Worm (Caenorhabditis elegans) whole organism, young adult: Measurements from ENCODE around the gene ctf-18.

Experiments used
- B0019.2 ChIP-seq: fragments of 200-800 bp; sonication (Bioruptor generic); conservative IDR thresholded peaks from 2 replicates; pipeline ENCODE4 v1.3.6; 2022; ENCODE audit warnings: missing genetic modification reagents, missing genetic modification characterization, missing compliant biosample characterization
- B0336.3 ChIP-seq: fragments of 200-800 bp; sonication (Bioruptor generic); IDR thresholded peaks from 2 replicates; pipeline ENCODE4 v1.3.6; 2022; ENCODE audit warnings: missing genetic modification characterization, missing compliant biosample characterization
- D2030.7 ChIP-seq: fragments of 200-800 bp; sonication (Bioruptor generic); IDR thresholded peaks from 2 replicates; pipeline ENCODE4 v1.3.6; 2022; ENCODE audit warnings: missing genetic modification reagents, missing genetic modification characterization, missing compliant biosample characterization
- F23B12.7 ChIP-seq: sonication (generic microtip); optimal IDR thresholded peaks from 2 replicates; lab custom pipeline; 2017; ENCODE audit warnings: missing genetic modification characterization, mild to moderate bottlenecking, missing compliant biosample characterization, antibody characterized with exemption, moderate library complexity; ENCODE audit not compliant: insufficient read depth
- F49E8.2 ChIP-seq: sonication (generic microtip); optimal IDR thresholded peaks from 3 replicates; lab custom pipeline; 2017; ENCODE audit warnings: missing genetic modification characterization, mild to moderate bottlenecking, missing compliant biosample characterization, antibody characterized with exemption, moderate library complexity; ENCODE audit not compliant: insufficient read depth
- F57C9.4 ChIP-seq: sonication (generic microtip); optimal IDR thresholded peaks from 2 replicates; lab custom pipeline; 2017; ENCODE audit warnings: mild to moderate bottlenecking, missing genetic modification characterization, missing compliant biosample characterization
- T07F8.4 ChIP-seq: sonication (generic microtip); optimal IDR thresholded peaks from 2 replicates; lab custom pipeline; 2016; ENCODE audit warnings: mild to moderate bottlenecking, missing genetic modification characterization, moderate library complexity, missing compliant biosample characterization
- Y53F4B.3 ChIP-seq: fragments of 200-800 bp; sonication (Bioruptor generic); IDR thresholded peaks from 2 replicates; pipeline ENCODE4 v1.3.6; 2022; ENCODE audit warnings: missing genetic modification reagents, missing genetic modification characterization, missing compliant biosample characterization
- Y79H2A.3 ChIP-seq: fragments of 200-800 bp; sonication (Bioruptor generic); conservative IDR thresholded peaks from 2 replicates; pipeline ENCODE4 v1.3.6; 2022; ENCODE audit warnings: missing genetic modification reagents, missing genetic modification characterization, missing compliant biosample characterization
- ZK185.1 ChIP-seq: sonication (generic microtip); optimal IDR thresholded peaks from 2 replicates; lab custom pipeline; 2016; ENCODE audit warnings: mild to moderate bottlenecking, missing genetic modification characterization, missing compliant biosample characterization; ENCODE audit not compliant: poor library complexity, severe bottlenecking
- akir-1 ChIP-seq: fragments of 200-800 bp; sonication (Bioruptor generic); optimal IDR thresholded peaks from 2 replicates; lab custom pipeline; 2018; ENCODE audit warnings: mild to moderate bottlenecking, missing genetic modification characterization, moderate library complexity, missing compliant biosample characterization
- athp-1 ChIP-seq: sonication (generic microtip); optimal IDR thresholded peaks from 2 replicates; lab custom pipeline; 2017; ENCODE audit warnings: mild to moderate bottlenecking, missing genetic modification characterization, missing compliant biosample characterization
- attf-3 ChIP-seq: fragments of 200-800 bp; sonication (Bioruptor generic); conservative IDR thresholded peaks from 2 replicates; pipeline ENCODE4 v1.3.6; 2022; ENCODE audit warnings: missing genetic modification reagents, missing genetic modification characterization, missing compliant biosample characterization
- bed-1 ChIP-seq: fragments of 200-800 bp; sonication (Bioruptor generic); IDR thresholded peaks from 2 replicates; pipeline ENCODE4 v1.3.6; 2022; ENCODE audit warnings: missing genetic modification reagents, missing genetic modification characterization, missing compliant biosample characterization
- ccch-3 ChIP-seq: fragments of 200-800 bp; sonication (Bioruptor generic); optimal IDR thresholded peaks from 2 replicates; lab custom pipeline; 2018; ENCODE audit warnings: mild to moderate bottlenecking, missing genetic modification characterization, missing compliant biosample characterization
- cebp-1 ChIP-seq, 2 experiments: fragments of 200-800 bp in 1 of 2; sonication (Bioruptor generic) in 1 of 2; sonication (generic microtip) in 1 of 2; IDR thresholded peaks in 1 of 2; optimal IDR thresholded peaks in 1 of 2; 2 replicates each; pipeline versions ENCODE4 v1.3.6 to Lab custom; 2017 to 2022; ENCODE audit warnings: missing compliant biosample characterization in 2 of 2, missing genetic modification characterization in 2 of 2, mild to moderate bottlenecking in 1 of 2, missing genetic modification reagents in 1 of 2, moderate library complexity in 1 of 2
- cebp-2 ChIP-seq: fragments of 200-800 bp; sonication (Bioruptor generic); IDR thresholded peaks from 2 replicates; pipeline ENCODE4 v1.3.6; 2022; ENCODE audit warnings: missing genetic modification characterization, missing compliant biosample characterization
- ceh-100 ChIP-seq: fragments of 200-800 bp; sonication (Bioruptor generic); IDR thresholded peaks from 2 replicates; pipeline ENCODE4 v1.3.6; 2022; ENCODE audit warnings: missing genetic modification reagents, missing genetic modification characterization, missing compliant biosample characterization
- chd-7 ChIP-seq: sonication (generic microtip); optimal IDR thresholded peaks from 2 replicates; lab custom pipeline; 2016; ENCODE audit warnings: mild to moderate bottlenecking, missing genetic modification characterization, moderate library complexity, missing compliant biosample characterization
- dox-1 ChIP-seq: fragments of 200-800 bp; sonication (Bioruptor generic); IDR thresholded peaks from 2 replicates; pipeline ENCODE4 v1.3.6; 2022; ENCODE audit warnings: missing genetic modification reagents, missing genetic modification characterization, missing compliant biosample characterization
- efl-1 ChIP-seq: fragments of 150-350 bp; optimal IDR thresholded peaks from 2 replicates; lab custom pipeline; 2014; ENCODE audit warnings: missing biosample characterization, missing genetic modification reagents, missing genetic modification characterization
- egrh-3 ChIP-seq: fragments of 200-800 bp; sonication (Bioruptor generic); IDR thresholded peaks from 2 replicates; pipeline ENCODE4 v1.3.6; 2022; ENCODE audit warnings: missing genetic modification reagents, missing genetic modification characterization, missing compliant biosample characterization
- ekl-4 ChIP-seq: fragments of 200-800 bp; sonication (Bioruptor generic); IDR thresholded peaks from 2 replicates; pipeline ENCODE4 v1.3.6; 2022; ENCODE audit warnings: missing genetic modification reagents, missing genetic modification characterization, missing compliant biosample characterization
- ets-4 ChIP-seq: fragments of 200-800 bp; sonication (Bioruptor generic); optimal IDR thresholded peaks from 2 replicates; lab custom pipeline; 2018; ENCODE audit warnings: mild to moderate bottlenecking, missing genetic modification characterization, missing compliant biosample characterization
- fkh-3 ChIP-seq: sonication (generic microtip); optimal IDR thresholded peaks from 2 replicates; lab custom pipeline; 2016; ENCODE audit warnings: mild to moderate bottlenecking, missing genetic modification characterization, missing compliant biosample characterization
- him-1 ChIP-seq: sonication (generic microtip); optimal IDR thresholded peaks from 2 replicates; lab custom pipeline; 2016; ENCODE audit warnings: missing genotype, missing genetic modification reagents, missing genetic modification characterization, missing compliant biosample characterization
- hmg-1.2 ChIP-seq: fragments of 200-800 bp; sonication (Bioruptor generic); IDR thresholded peaks from 2 replicates; pipeline ENCODE4 v1.3.6; 2022; ENCODE audit warnings: missing genetic modification reagents, missing genetic modification characterization, missing compliant biosample characterization
- hrde-1 ChIP-seq: sonication (generic microtip); optimal IDR thresholded peaks from 2 replicates; lab custom pipeline; 2016; ENCODE audit warnings: missing genetic modification characterization, mild to moderate bottlenecking, missing compliant biosample characterization, moderate library complexity, missing genotype, missing genetic modification reagents, borderline replicate concordance
- hsf-1 ChIP-seq: fragments of 200-800 bp; sonication (Bioruptor generic); IDR thresholded peaks from 2 replicates; pipeline ENCODE4 v1.3.6; 2022; ENCODE audit warnings: missing genetic modification reagents, missing genetic modification characterization, missing compliant biosample characterization
- let-607 ChIP-seq, 2 experiments: fragments of 200-800 bp in 1 of 2; sonication (Bioruptor generic) in 1 of 2; sonication (generic microtip) in 1 of 2; optimal IDR thresholded peaks; 2 replicates each; lab custom pipeline; 2016 to 2018; ENCODE audit warnings: mild to moderate bottlenecking in 2 of 2, missing compliant biosample characterization in 2 of 2, missing genetic modification characterization in 2 of 2, moderate library complexity in 2 of 2, missing genotype in 1 of 2
- lin-35 ChIP-seq, 3 experiments: fragments of 150-350 bp in 2 of 3; sonication (generic microtip) in 1 of 3; optimal IDR thresholded peaks; 2 replicates each; lab custom pipeline; 2014 to 2018; ENCODE audit warnings: missing biosample characterization in 3 of 3, missing genetic modification characterization in 3 of 3, missing genetic modification reagents in 3 of 3
- lsl-1 ChIP-seq: fragments of 200-800 bp; sonication (Bioruptor generic); optimal IDR thresholded peaks from 2 replicates; lab custom pipeline; 2018; ENCODE audit warnings: mild to moderate bottlenecking, missing genetic modification characterization, moderate library complexity, missing compliant biosample characterization
- madf-6 ChIP-seq: fragments of 200-800 bp; sonication (Bioruptor generic); IDR thresholded peaks from 2 replicates; pipeline ENCODE4 v1.3.6; 2022; ENCODE audit warnings: missing genetic modification reagents, missing genetic modification characterization, missing compliant biosample characterization
- nfya-1 ChIP-seq: sonication (generic microtip); optimal IDR thresholded peaks from 2 replicates; lab custom pipeline; 2017; ENCODE audit warnings: antibody characterized with exemption, missing compliant biosample characterization, missing genetic modification characterization, borderline replicate concordance; ENCODE audit not compliant: insufficient read depth
- nhr-80 ChIP-seq: sonication (generic microtip); optimal IDR thresholded peaks from 2 replicates; lab custom pipeline; 2016; ENCODE audit warnings: missing genetic modification characterization, missing compliant biosample characterization
- pha-4 ChIP-seq: fragments of 150-350 bp; sonication (generic microtip); optimal IDR thresholded peaks from 2 replicates; lab custom pipeline; 2014; ENCODE audit warnings: missing biosample characterization, missing genetic modification reagents, missing genetic modification characterization
- rec-8 ChIP-seq, 2 experiments: sonication (generic microtip); optimal IDR thresholded peaks; 2 replicates each; lab custom pipeline; 2016; ENCODE audit warnings: mild to moderate bottlenecking in 2 of 2, missing genetic modification characterization in 2 of 2, missing genetic modification reagents in 2 of 2, missing genotype in 2 of 2, missing biosample characterization in 1 of 2, missing compliant biosample characterization in 1 of 2, moderate library complexity in 1 of 2
- sea-2 ChIP-seq: fragments of 200-800 bp; sonication (Bioruptor generic); IDR thresholded peaks from 2 replicates; pipeline ENCODE4 v1.3.6; 2022; ENCODE audit warnings: missing genetic modification characterization, missing compliant biosample characterization
- snpc-3.4 ChIP-seq: sonication (generic microtip); optimal IDR thresholded peaks from 2 replicates; lab custom pipeline; 2017; ENCODE audit warnings: missing genetic modification characterization, mild to moderate bottlenecking, missing compliant biosample characterization, antibody characterized with exemption, moderate library complexity, missing genotype, missing genetic modification reagents
- somi-1 ChIP-seq: fragments of 200-800 bp; sonication (Bioruptor generic); optimal IDR thresholded peaks from 2 replicates; lab custom pipeline; 2018; ENCODE audit warnings: mild to moderate bottlenecking, missing genetic modification characterization, missing compliant biosample characterization
- tbx-9 ChIP-seq: sonication (generic microtip); optimal IDR thresholded peaks from 2 replicates; lab custom pipeline; 2016; ENCODE audit warnings: borderline replicate concordance, missing genetic modification characterization, inconsistent platforms, missing compliant biosample characterization
- unc-130 ChIP-seq: sonication (generic microtip); optimal IDR thresholded peaks from 2 replicates; lab custom pipeline; 2016; ENCODE audit warnings: missing genetic modification reagents, missing genetic modification characterization, missing compliant biosample characterization
- xnd-1 ChIP-seq: sonication (generic microtip); optimal IDR thresholded peaks from 2 replicates; lab custom pipeline; 2016; ENCODE audit warnings: missing genotype, missing genetic modification reagents, missing genetic modification characterization, missing compliant biosample characterization
- ztf-18 ChIP-seq: sonication (generic microtip); optimal IDR thresholded peaks from 2 replicates; lab custom pipeline; 2016; ENCODE audit warnings: missing genotype, mild to moderate bottlenecking, missing genetic modification characterization, missing compliant biosample characterization
- ztf-26 ChIP-seq: sonication (generic microtip); optimal IDR thresholded peaks from 2 replicates; lab custom pipeline; 2017; ENCODE audit warnings: missing genetic modification characterization, missing compliant biosample characterization

ctf-18 gene

DNA sequence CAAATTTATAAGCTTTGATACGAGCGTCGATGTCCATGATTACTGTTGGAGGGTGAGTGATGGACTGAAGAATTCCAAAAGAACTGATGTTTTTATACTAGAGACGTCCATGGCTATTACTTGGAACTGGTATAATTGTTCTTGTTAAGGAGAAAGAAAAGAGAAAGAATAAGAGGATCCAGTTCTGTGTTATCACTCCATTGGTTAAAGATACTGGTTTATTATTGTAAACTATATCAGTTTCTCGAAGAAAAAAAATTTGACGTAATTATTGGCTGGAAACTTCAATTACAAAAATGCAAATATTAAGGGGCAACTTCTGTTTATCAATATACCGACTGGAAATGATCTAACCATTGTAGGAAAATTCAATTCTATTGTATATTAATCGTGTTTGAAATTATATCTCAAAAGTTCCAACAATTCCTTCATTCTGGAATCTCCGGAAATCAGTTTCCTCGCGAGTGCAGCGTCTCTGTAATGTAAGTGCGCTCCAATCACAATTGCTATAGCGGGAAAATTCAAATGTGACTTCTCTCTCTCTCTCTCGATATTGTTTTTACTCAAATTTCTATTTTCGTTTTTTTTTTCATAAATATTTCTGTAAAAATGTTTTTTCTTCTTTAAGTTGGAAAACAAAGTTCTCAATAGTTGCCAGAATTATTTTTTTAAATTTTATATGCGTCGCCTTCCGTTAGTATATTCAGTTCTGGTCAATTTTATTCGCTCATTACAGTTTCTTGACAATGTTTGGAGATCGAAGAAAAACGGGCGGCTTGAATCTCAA lies 40.9 kb downstream of the ctf-18 start, which contains the start of the genes col-2 and ndc-80 (continued):
- TF ChIP-seq B0019.2 (GFP tag; lab: Robert Waterston, UW) = no peak
- no peak for TF ChIP-seq ccch-3 (GFP tag; lab: Kevin White, UChicago)
- TF ChIP-seq tbx-9 (tag; lab: Kevin White, UChicago) = no peak
- no peak for TF ChIP-seq xnd-1 (tag; lab: Kevin White, UChicago)
- TF ChIP-seq unc-130 (GFP tag; lab: Kevin White, UChicago) = peak; percentile 17
- no peak for TF ChIP-seq somi-1 (GFP tag; lab: Kevin White, UChicago)
- TF ChIP-seq egrh-3 = no peak
- peak; percentile 91 for TF ChIP-seq F23B12.7 (tag; lab: Kevin White, UChicago)
- TF ChIP-seq D2030.7 = peak; percentile 48; the same call in 1 of the 2 replicates
- TF ChIP-seq let-607 (tag; optimal IDR thresholded peaks at IDR 0.05; lab: Kevin White, UChicago) = no peak
- peak; percentile 95 for TF ChIP-seq ceh-100 (GFP tag; lab: Robert Waterston, UW)
- TF ChIP-seq sea-2 (GFP tag; lab: Robert Waterston, UW) = no peak
- peak; percentile 38; the same call in 1 of the 2 replicates for TF ChIP-seq hmg-1.2 (GFP tag; lab: Robert Waterston, UW)
- no peak for TF ChIP-seq Y53F4B.3 (GFP tag; lab: Robert Waterston, UW)
- peak; percentile 40; the same call in 1 of the 2 replicates for TF ChIP-seq madf-6
- no peak for TF ChIP-seq cebp-1 (GFP tag; IDR thresholded peaks at IDR 0.05; lab: Robert Waterston, UW)
- TF ChIP-seq cebp-1 (tag; optimal IDR thresholded peaks at IDR 0.05; lab: Kevin White, UChicago) = no peak
- no peak for TF ChIP-seq T07F8.4 (tag; lab: Kevin White, UChicago)
- no peak for TF ChIP-seq bed-1 (GFP tag; lab: Robert Waterston, UW)
- TF ChIP-seq rec-8 (tag; optimal IDR thresholded peaks at IDR 0.05; lab: Kevin White, UChicago) = no peak
- peak; percentile 12 for TF ChIP-seq pha-4 (tag; lab: Kevin White, UChicago)
- no peak for TF ChIP-seq ekl-4
- no peak for TF ChIP-seq Y79H2A.3 (GFP tag; lab: Robert Waterston, UW)
- no peak for TF ChIP-seq nfya-1 (tag; lab: Kevin White, UChicago)
- no peak for TF ChIP-seq athp-1 (tag; lab: Kevin White, UChicago)
- TF ChIP-seq B0336.3 = no peak
- peak; percentile 56 for TF ChIP-seq dox-1 (GFP tag; lab: Robert Waterston, UW)
- TF ChIP-seq ztf-26 (tag; lab: Kevin White, UChicago) = no peak
- no peak for TF ChIP-seq ets-4 (GFP tag; lab: Kevin White, UChicago)
- no peak for TF ChIP-seq ztf-18
- TF ChIP-seq akir-1 (GFP tag; lab: Kevin White, UChicago) = no peak
- TF ChIP-seq fkh-3 (tag; lab: Kevin White, UChicago) = no peak
- TF ChIP-seq ZK185.1 (tag; lab: Kevin White, UChicago) = no peak
- TF ChIP-seq lsl-1 (GFP tag; lab: Kevin White, UChicago) = peak; percentile 44
- peak; percentile 62; the same call in 1 of the 2 replicates for TF ChIP-seq attf-3 (GFP tag; lab: Robert Waterston, UW)
- no peak for TF ChIP-seq chd-7 (tag; lab: Kevin White, UChicago)
- TF ChIP-seq F57C9.4 (tag; lab: Kevin White, UChicago) = no peak
- no peak for TF ChIP-seq cebp-2 (GFP tag; lab: Robert Waterston, UW)
- no peak for TF ChIP-seq hrde-1 (tag; lab: Kevin White, UChicago)
- peak; percentile 37 for TF ChIP-seq F49E8.2
- peak; percentile 4 for TF ChIP-seq him-1
- TF ChIP-seq lin-35 (GFP tag; optimal IDR thresholded peaks at IDR 0.05; lab: Kevin White, UChicago) = peak in 1 of 3 experiments; percentile 7
- TF ChIP-seq efl-1 = peak; percentile 84
- TF ChIP-seq nhr-80 (tag; lab: Kevin White, UChicago) = peak; percentile 32
- TF ChIP-seq hsf-1 (GFP tag; lab: Robert Waterston, UW) = no peak
- TF ChIP-seq snpc-3.4 (tag; lab: Kevin White, UChicago) = peak; percentile 55
